Worm (Caenorhabditis elegans) whole organism, L4/young adult: ENCODE measurements around the gene srh-214.

Source experiments
- W03F9.2 ChIP-seq: fragments of 150-350 bp; optimal IDR thresholded peaks from 2 replicates; lab custom pipeline; 2014; ENCODE audit warnings: missing biosample characterization, missing genetic modification characterization
- dao-5 ChIP-seq: sonication (generic microtip); optimal IDR thresholded peaks from 2 replicates; lab custom pipeline; 2016; ENCODE audit warnings: missing genotype, missing genetic modification characterization, moderate library complexity, missing compliant biosample characterization
- him-1 ChIP-seq: sonication (generic microtip); optimal IDR thresholded peaks from 2 replicates; lab custom pipeline; 2016; ENCODE audit warnings: missing genotype, missing genetic modification reagents, missing genetic modification characterization, missing compliant biosample characterization

Gene srh-214

DNA sequence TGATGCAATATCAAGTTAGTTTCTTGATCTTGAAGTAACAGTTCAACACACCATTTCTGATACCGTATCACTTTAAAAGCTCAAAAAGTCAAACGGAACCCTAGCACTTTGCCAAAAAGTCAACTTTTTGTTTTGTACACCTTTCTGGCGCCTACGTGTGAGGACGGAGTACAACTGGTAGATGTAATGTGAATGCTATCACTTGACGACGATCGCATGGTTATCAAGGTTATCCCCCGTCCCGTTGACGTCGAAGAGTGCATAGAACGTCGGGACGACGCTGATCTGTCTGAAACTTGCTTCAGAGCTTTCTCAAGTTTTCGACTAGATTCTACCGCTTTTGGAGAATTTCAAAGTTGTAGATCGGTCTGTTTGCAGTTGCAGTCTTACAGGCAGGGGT, 49.6 kb downstream of the srh-214 start:
- TF ChIP-seq dao-5 (no peak), W03F9.2 (no peak), him-1 (tag; lab: Kevin White, UChicago) (no peak)

- TF ChIP-seq dao-5 (no peak), him-1 (tag; lab: Kevin White, UChicago) (no peak), W03F9.2 (no peak)
Observed at ce11 chrV:16779281-16779597, 50.3 kb downstream of the srh-214 start.

- TF ChIP-seq W03F9.2 (no peak), him-1 (tag; lab: Kevin White, UChicago) (no peak), dao-5 (no peak)
Observed at ce11 chrV:16778540-16779280, 50.8 kb downstream of the srh-214 start.
